Worm (Caenorhabditis elegans): ENCODE data around the gene K09D9.14.

DNA sequence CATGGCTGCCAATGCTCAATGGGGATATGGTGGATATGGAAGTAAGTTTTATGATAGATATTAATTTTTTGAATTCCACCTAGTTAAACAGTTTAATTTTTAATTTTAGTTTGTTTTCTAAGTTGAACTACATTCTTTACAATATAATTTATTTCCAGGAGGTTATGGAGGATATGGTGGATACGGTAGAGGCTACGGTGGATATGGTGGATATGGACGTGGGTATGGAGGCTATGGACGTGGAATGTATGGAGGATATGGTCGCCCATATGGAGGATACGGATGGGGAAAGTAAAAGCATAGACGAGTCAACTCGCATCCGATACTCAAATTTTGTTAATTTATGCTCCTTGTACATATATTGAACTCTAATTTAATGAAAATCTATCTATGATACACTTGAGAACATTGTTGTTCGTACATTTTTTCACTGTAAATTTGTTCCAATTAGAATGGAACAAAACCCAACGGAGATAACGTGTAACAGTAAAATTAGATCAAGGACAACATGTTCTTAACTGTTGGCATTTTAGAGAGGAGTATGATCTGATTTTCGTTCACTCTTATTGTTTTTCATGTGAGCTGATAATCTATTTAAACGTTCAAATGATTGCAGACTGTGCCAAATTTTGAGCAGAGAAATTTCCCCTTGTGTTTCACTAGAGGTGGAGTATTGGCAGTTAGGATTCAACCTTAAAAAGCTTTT, 41.3 kb downstream of the K09D9.14 start:
- TF ChIP-seq nhr-23 (tag; optimal IDR thresholded peaks at IDR 0.05) (peak; percentile 75), egl-27 (tag; optimal IDR thresholded peaks at IDR 0.05) (no peak), ztf-11 (tag; optimal IDR thresholded peaks at IDR 0.05) (no peak)

Data from whole organism, L3 larva.